Worm (Caenorhabditis elegans) whole organism, mixed stage, embryonic: ENCODE data around the gene bli-1.

ENCODE experiments used
- elt-1 ChIP-seq: sonication (generic microtip); optimal IDR thresholded peaks from 2 replicates; lab custom pipeline; 2017; ENCODE audit warnings: missing genetic modification characterization, mild to moderate bottlenecking, missing compliant biosample characterization, antibody characterized with exemption, moderate library complexity, borderline replicate concordance; ENCODE audit not compliant: insufficient read depth
- lin-13 ChIP-seq: fragments of 150-350 bp; optimal IDR thresholded peaks from 2 replicates; lab custom pipeline; 2014; ENCODE audit warnings: missing biosample characterization, missing genetic modification characterization
- nhr-28 ChIP-seq: fragments of 150-350 bp; optimal IDR thresholded peaks from 2 replicates; lab custom pipeline; 2014; ENCODE audit warnings: missing biosample characterization, missing genetic modification characterization
- pha-4 ChIP-seq: fragments of 150-350 bp; optimal IDR thresholded peaks from 2 replicates; lab custom pipeline; 2018; ENCODE audit warnings: missing biosample characterization, missing genetic modification reagents, missing genetic modification characterization
- snpc-4 ChIP-seq: fragments of 150-350 bp; optimal IDR thresholded peaks from 2 replicates; lab custom pipeline; 2014; ENCODE audit warnings: missing biosample characterization, missing genetic modification characterization
- ztf-11 ChIP-seq: fragments of 150-350 bp; optimal IDR thresholded peaks from 2 replicates; lab custom pipeline; 2014; ENCODE audit warnings: missing biosample characterization, missing genetic modification characterization

ce11 chrII:10660892-10661291, 47.9 kb upstream of the bli-1 start, which contains the start of gene marc-2:
- TF ChIP-seq lin-13 (no peak), nhr-28 (tag; lab: Kevin White, UChicago) (no peak), pha-4 (tag; lab: Kevin White, UChicago) (no peak), ztf-11 (tag; lab: Kevin White, UChicago) (no peak), snpc-4 (tag; lab: Kevin White, UChicago) (no peak), elt-1 (tag; lab: Kevin White, UChicago) (no peak)
